Worm (Caenorhabditis elegans) whole organism, L4 larva: Measurements from ENCODE around the gene obr-2.

Experiments used
- Y105C5A.15 ChIP-seq: fragments of 200-800 bp; sonication (Bioruptor generic); IDR thresholded peaks from 2 replicates; pipeline ENCODE4 v1.3.6; 2022; ENCODE audit warnings: missing genetic modification characterization, missing compliant biosample characterization
- daf-16 ChIP-seq, 3 experiments: sonication (generic microtip); optimal IDR thresholded peaks; 2 replicates each; lab custom pipeline; 2016 to 2017; ENCODE audit warnings: missing genetic modification characterization in 3 of 3, missing genetic modification reagents in 3 of 3, mild to moderate bottlenecking in 2 of 3, missing compliant biosample characterization in 2 of 3, missing biosample characterization in 1 of 3, moderate library complexity in 1 of 3
- jun-1 ChIP-seq: fragments of 150-350 bp; optimal IDR thresholded peaks from 2 replicates; lab custom pipeline; 2014; ENCODE audit warnings: missing biosample characterization, missing genetic modification reagents, missing genetic modification characterization
- lin-13 ChIP-seq: fragments of 150-350 bp; optimal IDR thresholded peaks from 2 replicates; lab custom pipeline; 2014; ENCODE audit warnings: missing biosample characterization, missing genetic modification reagents, missing genetic modification characterization
- mxl-3 ChIP-seq: fragments of 200-800 bp; sonication (Bioruptor generic); optimal IDR thresholded peaks from 2 replicates; lab custom pipeline; 2018; ENCODE audit warnings: mild to moderate bottlenecking, missing genetic modification characterization, missing compliant biosample characterization
- nhr-237 ChIP-seq: sonication (generic microtip); optimal IDR thresholded peaks from 2 replicates; lab custom pipeline; 2017; ENCODE audit warnings: missing biosample characterization, missing genetic modification characterization
- nhr-25 ChIP-seq: sonication (generic microtip); optimal IDR thresholded peaks from 2 replicates; lab custom pipeline; 2017; ENCODE audit warnings: missing genetic modification characterization, mild to moderate bottlenecking, missing compliant biosample characterization, antibody characterized with exemption, moderate library complexity, borderline replicate concordance; ENCODE audit not compliant: insufficient read depth
- pha-4 ChIP-seq, 2 experiments: fragments of 150-350 bp in 1 of 2; fragments of 200-800 bp in 1 of 2; sonication (Bioruptor generic) in 1 of 2; IDR thresholded peaks in 1 of 2; optimal IDR thresholded peaks in 1 of 2; 2 replicates each; pipeline versions ENCODE4 v1.3.6 to Lab custom; 2014 to 2022; ENCODE audit warnings: missing genetic modification characterization in 2 of 2, missing genetic modification reagents in 2 of 2, missing biosample characterization in 1 of 2, missing compliant biosample characterization in 1 of 2

DNA sequence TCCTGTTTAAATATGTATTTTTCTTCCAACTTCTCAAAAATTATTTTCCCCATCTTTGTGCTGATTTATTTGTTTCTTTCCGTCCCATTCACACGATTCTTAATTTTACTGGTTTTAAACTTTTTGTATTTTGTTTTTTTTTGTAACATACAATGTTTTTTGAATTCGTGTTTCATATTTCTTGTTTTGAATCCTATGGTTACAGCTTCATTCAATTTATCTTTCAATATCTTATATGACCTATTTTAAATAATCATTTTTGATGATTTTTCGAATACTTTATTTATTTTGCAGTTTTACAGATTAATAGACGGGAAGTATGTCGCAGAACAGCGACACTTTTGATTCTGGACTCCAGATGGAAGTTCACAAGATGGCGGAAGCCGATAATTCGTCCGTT lies 9.3 kb downstream of the obr-2 start, which contains the start of gene hrde-2:
- TF ChIP-seq lin-13 (GFP tag; lab: Kevin White, UChicago) = no peak
- TF ChIP-seq nhr-25 = no peak
- no peak for TF ChIP-seq mxl-3
- no peak for TF ChIP-seq pha-4 (GFP tag; IDR thresholded peaks at IDR 0.05; lab: Robert Waterston, UW)
- no peak for TF ChIP-seq pha-4 (tag; optimal IDR thresholded peaks at IDR 0.05; lab: Kevin White, UChicago)
- no peak for TF ChIP-seq Y105C5A.15 (GFP tag; lab: Robert Waterston, UW)
- no peak for TF ChIP-seq daf-16 (GFP tag; optimal IDR thresholded peaks at IDR 0.05; lab: Kevin White, UChicago)
- no peak for TF ChIP-seq daf-16 (tag; optimal IDR thresholded peaks at IDR 0.05; lab: Kevin White, UChicago)
- no peak for TF ChIP-seq jun-1 (tag; lab: Kevin White, UChicago)
- TF ChIP-seq nhr-237 = no peak
